Fruit fly (Drosophila melanogaster): ENCODE data around the gene CG33648.

Gene CG33648

dm6 chr2L:14562320-14562719 lies 38.2 kb downstream of the CG33648 start (continued):
- peak; percentile 61 for TF ChIP-seq CG12391 (tag; optimal IDR thresholded peaks at IDR 0.05)
- peak; percentile 44 for TF ChIP-seq trem (tag; optimal IDR thresholded peaks at IDR 0.05)
- TF ChIP-seq CG12299 (tag; optimal IDR thresholded peaks at IDR 0.05), result no peak
- peak; percentile 19 for TF ChIP-seq Jarid2 (GFP tag; optimal IDR thresholded peaks at IDR 0.05)
- no peak for TF ChIP-seq nerfin-2 (GFP tag; IDR thresholded peaks at IDR 0.05; ENCODE audit: partially characterized antibody)
- TF ChIP-seq CG6813 (GFP tag; optimal IDR thresholded peaks at IDR 0.05), result peak; percentile 44
- peak; percentile 40; the same call in 1 of the 2 replicates for TF ChIP-seq CG11696 (GFP tag; IDR thresholded peaks at IDR 0.05)
- no peak for TF ChIP-seq ken (GFP tag; IDR thresholded peaks at IDR 0.05)
- TF ChIP-seq CG8359 (GFP tag; optimal IDR thresholded peaks at IDR 0.05; ENCODE audit: borderline replicate concordance), result no peak
- peak; percentile 74 for TF ChIP-seq dmrt11E (tag; optimal IDR thresholded peaks at IDR 0.05)
- TF ChIP-seq Bgb (GFP tag; IDR thresholded peaks at IDR 0.05; ENCODE audit: partially characterized antibody), result no peak
- no peak for TF ChIP-seq CG31365 (tag; optimal IDR thresholded peaks at IDR 0.05)
- peak; percentile 52; the same call in 1 of the 2 replicates for TF ChIP-seq CG32772 (GFP tag; IDR thresholded peaks at IDR 0.05)
- peak; percentile 79 for TF ChIP-seq CG2712 (tag; optimal IDR thresholded peaks at IDR 0.05)
- no peak for TF ChIP-seq sc (optimal IDR thresholded peaks at IDR 0.05)
- peak; percentile 8 for TF ChIP-seq sc (GFP tag; optimal IDR thresholded peaks at IDR 0.05)
- TF ChIP-seq Chrac-16 (GFP tag; optimal IDR thresholded peaks at IDR 0.05), result peak; percentile 31
- TF ChIP-seq CG11560 (tag; IDR thresholded peaks at IDR 0.05), result no peak
- no peak for TF ChIP-seq CG4617 (GFP tag; optimal IDR thresholded peaks at IDR 0.05; ENCODE audit: borderline replicate concordance)
- TF ChIP-seq CG8290 (GFP tag; optimal IDR thresholded peaks at IDR 0.05), result no peak
- TF ChIP-seq CG8290 (tag; optimal IDR thresholded peaks at IDR 0.05), result no peak
- peak; percentile 7 for TF ChIP-seq nerfin-1 (tag; optimal IDR thresholded peaks at IDR 0.05)
- peak; percentile 11 for TF ChIP-seq CG13775 (GFP tag; optimal IDR thresholded peaks at IDR 0.05)
- TF ChIP-seq Xrp1 (GFP tag; IDR thresholded peaks at IDR 0.05), result peak; percentile 74
- TF ChIP-seq D19A (tag; optimal IDR thresholded peaks at IDR 0.05), result peak; percentile 56
- TF ChIP-seq Hr39 (optimal IDR thresholded peaks at IDR 0.05), result no peak
- TF ChIP-seq gcm (GFP tag; optimal IDR thresholded peaks at IDR 0.05), result peak; percentile 31
- TF ChIP-seq CG3281 (GFP tag; optimal IDR thresholded peaks at IDR 0.05), result no peak
- TF ChIP-seq cg (GFP tag; optimal IDR thresholded peaks at IDR 0.05), result no peak
- no peak for TF ChIP-seq CG4707 (GFP tag; optimal IDR thresholded peaks at IDR 0.05)
- TF ChIP-seq CG2875 (GFP tag; optimal IDR thresholded peaks at IDR 0.05), result no peak
- TF ChIP-seq sr (GFP tag; IDR thresholded peaks at IDR 0.05), result no peak
- TF ChIP-seq Ptx1 (GFP tag; IDR thresholded peaks at IDR 0.05), result peak; percentile 14; the same call in 1 of the 2 replicates
- 0 out of 2 replicates have a peak, but pooled peaks have one; percentile 5 for TF ChIP-seq onecut (GFP tag; IDR thresholded peaks at IDR 0.05)
- TF ChIP-seq CG18764 (GFP tag; optimal IDR thresholded peaks at IDR 0.05), result peak; percentile 15
- TF ChIP-seq sqz (GFP tag; optimal IDR thresholded peaks at IDR 0.05), result peak; percentile 44
- peak; percentile 18 for TF ChIP-seq CG12104 (GFP tag; optimal IDR thresholded peaks at IDR 0.05)
- peak; percentile 25; the same call in 1 of the 3 replicates for TF ChIP-seq croc (GFP tag; conservative IDR thresholded peaks at IDR 0.05)
- TF ChIP-seq Nf-YC (tag; optimal IDR thresholded peaks at IDR 0.05), result no peak
- TF ChIP-seq Spps (tag; optimal IDR thresholded peaks at IDR 0.05), result peak; percentile 48
- TF ChIP-seq prd (optimal IDR thresholded peaks at IDR 0.05), result no peak
- TF ChIP-seq prd (GFP tag; IDR thresholded peaks at IDR 0.05), result peak; percentile 40; the same call in 1 of the 3 replicates
- TF ChIP-seq twi (tag; optimal IDR thresholded peaks at IDR 0.05), result peak; percentile 9
- TF ChIP-seq ham (GFP tag; IDR thresholded peaks at IDR 0.05), result no peak
- TF ChIP-seq pum (GFP tag; optimal IDR thresholded peaks at IDR 0.05), result peak; percentile 12
- peak; percentile 15 for TF ChIP-seq chn (GFP tag; optimal IDR thresholded peaks at IDR 0.05)
- peak; percentile 41 for TF ChIP-seq Hsf (GFP tag; optimal IDR thresholded peaks at IDR 0.05)
- TF ChIP-seq Dll (GFP tag; IDR thresholded peaks at IDR 0.05; ENCODE audit: partially characterized antibody), result no peak
- TF ChIP-seq CG3407 (GFP tag; optimal IDR thresholded peaks at IDR 0.05), result peak; percentile 44
- TF ChIP-seq lab (GFP tag; optimal IDR thresholded peaks at IDR 0.05), result peak; percentile 71
- no peak for TF ChIP-seq CG4360 (GFP tag; IDR thresholded peaks at IDR 0.05)
- TF ChIP-seq Taf1 (GFP tag; IDR thresholded peaks at IDR 0.05), result no peak

Data from whole organism, embryonic.